Worm (Caenorhabditis elegans): Measurements from ENCODE around the gene sre-47.

- TF ChIP-seq C34F6.9 (tag; optimal IDR thresholded peaks at IDR 0.05) (no peak), skn-1 (tag; optimal IDR thresholded peaks at IDR 0.05) (no peak), unc-62 (GFP tag; optimal IDR thresholded peaks at IDR 0.05) (no peak), sma-9 (GFP tag; optimal IDR thresholded peaks at IDR 0.05) (no peak), sma-9 (tag; optimal IDR thresholded peaks at IDR 0.05) (no peak), aly-2 (tag; optimal IDR thresholded peaks at IDR 0.05) (no peak)
Observed at ce11 chrII:13938290-13938689, 46.2 kb downstream of the sre-47 start.

All from whole organism, L2 larva.